Fruit fly (Drosophila melanogaster): ENCODE data around the gene Nhe1.

Gene Nhe1

dm6 chr2L:65354-65949 lies 41.1 kb downstream of the Nhe1 start, which contains the start of gene Cda5:
Gene Cda5 (minus strand): TSS chr2L:65404.
- no peak for TF ChIP-seq ey (GFP tag; optimal IDR thresholded peaks at IDR 0.05)
- TF ChIP-seq Myc (optimal IDR thresholded peaks at IDR 0.05), result peak; percentile 16
- TF ChIP-seq Hnf4 (GFP tag; optimal IDR thresholded peaks at IDR 0.05), result no peak

dm6 chr2L:59058-59603 lies 47.4 kb downstream of the Nhe1 start:
- TF ChIP-seq dsf (GFP tag; optimal IDR thresholded peaks at IDR 0.05; ENCODE audit: borderline replicate concordance), result no peak
- TF ChIP-seq Dfd (GFP tag; optimal IDR thresholded peaks at IDR 0.05), result no peak
- no peak for TF ChIP-seq sage (GFP tag; optimal IDR thresholded peaks at IDR 0.05)
- TF ChIP-seq CrebA (GFP tag; optimal IDR thresholded peaks at IDR 0.05; ENCODE audit: borderline replicate concordance), result no peak
- TF ChIP-seq fru (GFP tag; optimal IDR thresholded peaks at IDR 0.05), result no peak
- no peak for TF ChIP-seq brk (GFP tag; optimal IDR thresholded peaks at IDR 0.05)
- TF ChIP-seq br (GFP tag; optimal IDR thresholded peaks at IDR 0.05), result no peak
- TF ChIP-seq h (GFP tag; optimal IDR thresholded peaks at IDR 0.05), result no peak
- TF ChIP-seq Mio (GFP tag; optimal IDR thresholded peaks at IDR 0.05), result no peak
- no peak for TF ChIP-seq Vsx2 (GFP tag; optimal IDR thresholded peaks at IDR 0.05; ENCODE audit: partially characterized antibody)
- no peak for TF ChIP-seq CG32264 (GFP tag; optimal IDR thresholded peaks at IDR 0.05)
- no peak for TF ChIP-seq dmrt93B (GFP tag; optimal IDR thresholded peaks at IDR 0.05)
- no peak for TF ChIP-seq rgr (GFP tag; optimal IDR thresholded peaks at IDR 0.05)
- TF ChIP-seq pan (optimal IDR thresholded peaks at IDR 0.05), result no peak
- no peak for TF ChIP-seq woc (GFP tag; optimal IDR thresholded peaks at IDR 0.05)
- no peak for TF ChIP-seq CG9705 (GFP tag; optimal IDR thresholded peaks at IDR 0.05)

- TF ChIP-seq Abd-B (GFP tag; optimal IDR thresholded peaks at IDR 0.05) (no peak), CG32264 (GFP tag; optimal IDR thresholded peaks at IDR 0.05) (no peak), CG9705 (GFP tag; optimal IDR thresholded peaks at IDR 0.05) (no peak), brk (GFP tag; optimal IDR thresholded peaks at IDR 0.05) (no peak), tai (GFP tag; optimal IDR thresholded peaks at IDR 0.05) (no peak), sage (GFP tag; optimal IDR thresholded peaks at IDR 0.05) (no peak), usp (GFP tag; optimal IDR thresholded peaks at IDR 0.05) (no peak), foxo (GFP tag; optimal IDR thresholded peaks at IDR 0.05) (no peak), GATAd (GFP tag; optimal IDR thresholded peaks at IDR 0.05) (no peak), Vsx2 (GFP tag; optimal IDR thresholded peaks at IDR 0.05; ENCODE audit: partially characterized antibody) (no peak), rgr (GFP tag; optimal IDR thresholded peaks at IDR 0.05) (no peak), Jra (GFP tag; optimal IDR thresholded peaks at IDR 0.05) (no peak), Hr78 (GFP tag; optimal IDR thresholded peaks at IDR 0.05) (no peak), Hnf4 (GFP tag; optimal IDR thresholded peaks at IDR 0.05) (no peak), OdsH (GFP tag; optimal IDR thresholded peaks at IDR 0.05) (no peak), dmrt93B (GFP tag; optimal IDR thresholded peaks at IDR 0.05) (no peak), br (GFP tag; optimal IDR thresholded peaks at IDR 0.05) (no peak), Hr83 (GFP tag; optimal IDR thresholded peaks at IDR 0.05; ENCODE audit: poor library complexity, severe bottlenecking) (no peak)
Observed at dm6 chr2L:56865-57264, 49.7 kb downstream of the Nhe1 start.
